Worm (Caenorhabditis elegans) whole organism, young adult: ENCODE results near the gene srw-13.

Source experiments
- B0035.1 ChIP-seq: sonication (generic microtip); optimal IDR thresholded peaks from 2 replicates; lab custom pipeline; 2016; ENCODE audit warnings: missing genetic modification characterization, mild to moderate bottlenecking, missing compliant biosample characterization, missing genotype, missing genetic modification reagents
- B0336.3 ChIP-seq: fragments of 200-800 bp; sonication (Bioruptor generic); IDR thresholded peaks from 2 replicates; pipeline ENCODE4 v1.3.6; 2022; ENCODE audit warnings: missing genetic modification characterization, missing compliant biosample characterization
- F10E7.11 ChIP-seq: sonication (generic microtip); optimal IDR thresholded peaks from 2 replicates; lab custom pipeline; 2017; ENCODE audit warnings: mild to moderate bottlenecking, missing genetic modification characterization, moderate library complexity, missing compliant biosample characterization
- F33H1.4 ChIP-seq: fragments of 200-800 bp; sonication (Bioruptor generic); IDR thresholded peaks from 2 replicates; pipeline ENCODE4 v1.3.6; 2022; ENCODE audit warnings: missing genetic modification reagents, missing genetic modification characterization, missing compliant biosample characterization
- F39B2.1 ChIP-seq: fragments of 200-800 bp; sonication (Bioruptor generic); IDR thresholded peaks from 2 replicates; pipeline ENCODE4 v1.3.6; 2022; ENCODE audit warnings: missing genetic modification reagents, missing genetic modification characterization, missing compliant biosample characterization
- F57C9.4 ChIP-seq: sonication (generic microtip); optimal IDR thresholded peaks from 2 replicates; lab custom pipeline; 2017; ENCODE audit warnings: mild to moderate bottlenecking, missing genetic modification characterization, missing compliant biosample characterization
- K12H6.12 ChIP-seq: fragments of 200-800 bp; sonication (Bioruptor generic); optimal IDR thresholded peaks from 2 replicates; lab custom pipeline; 2018; ENCODE audit warnings: mild to moderate bottlenecking, missing genetic modification characterization, missing compliant biosample characterization
- Y56A3A.18 ChIP-seq: fragments of 200-800 bp; sonication (Bioruptor generic); IDR thresholded peaks from 2 replicates; pipeline ENCODE4 v1.3.6; 2022; ENCODE audit warnings: missing genetic modification reagents, missing genetic modification characterization, missing compliant biosample characterization
- Y79H2A.3 ChIP-seq: fragments of 200-800 bp; sonication (Bioruptor generic); conservative IDR thresholded peaks from 2 replicates; pipeline ENCODE4 v1.3.6; 2022; ENCODE audit warnings: missing genetic modification reagents, missing genetic modification characterization, missing compliant biosample characterization
- Y95B8A.8 ChIP-seq: fragments of 200-800 bp; sonication (Bioruptor generic); IDR thresholded peaks from 2 replicates; pipeline ENCODE4 v1.3.6; 2022; ENCODE audit warnings: missing genetic modification reagents, missing genetic modification characterization, missing compliant biosample characterization
- ZK185.1 ChIP-seq: sonication (generic microtip); optimal IDR thresholded peaks from 2 replicates; lab custom pipeline; 2016; ENCODE audit warnings: mild to moderate bottlenecking, missing genetic modification characterization, missing compliant biosample characterization; ENCODE audit not compliant: poor library complexity, severe bottlenecking
- aptf-2 ChIP-seq: fragments of 200-800 bp; sonication (Bioruptor generic); conservative IDR thresholded peaks from 2 replicates; pipeline ENCODE4 v1.3.6; 2022; ENCODE audit warnings: missing genetic modification reagents, missing genetic modification characterization, missing compliant biosample characterization
- aptf-3 ChIP-seq: fragments of 200-800 bp; sonication (Bioruptor generic); IDR thresholded peaks from 2 replicates; pipeline ENCODE4 v1.3.6; 2022; ENCODE audit warnings: missing genetic modification characterization, missing compliant biosample characterization
- athp-1 ChIP-seq: sonication (generic microtip); optimal IDR thresholded peaks from 2 replicates; lab custom pipeline; 2017; ENCODE audit warnings: mild to moderate bottlenecking, missing genetic modification characterization, missing compliant biosample characterization
- attf-6 ChIP-seq: fragments of 200-800 bp; sonication (Bioruptor generic); IDR thresholded peaks from 2 replicates; pipeline ENCODE4 v1.3.6; 2022; ENCODE audit warnings: missing genetic modification reagents, missing genetic modification characterization, missing compliant biosample characterization
- bed-2 ChIP-seq: fragments of 200-800 bp; sonication (Bioruptor generic); IDR thresholded peaks from 2 replicates; pipeline ENCODE4 v1.3.6; 2022; ENCODE audit warnings: missing genetic modification reagents, missing genetic modification characterization, missing compliant biosample characterization
- cebp-2 ChIP-seq: fragments of 200-800 bp; sonication (Bioruptor generic); IDR thresholded peaks from 2 replicates; pipeline ENCODE4 v1.3.6; 2022; ENCODE audit warnings: missing genetic modification characterization, missing compliant biosample characterization
- chd-7 ChIP-seq: sonication (generic microtip); optimal IDR thresholded peaks from 2 replicates; lab custom pipeline; 2016; ENCODE audit warnings: mild to moderate bottlenecking, missing genetic modification characterization, moderate library complexity, missing compliant biosample characterization
- dpl-1 ChIP-seq: fragments of 150-350 bp; optimal IDR thresholded peaks from 2 replicates; lab custom pipeline; 2014; ENCODE audit warnings: missing biosample characterization, missing genetic modification reagents, missing genetic modification characterization
- efl-1 ChIP-seq: fragments of 150-350 bp; optimal IDR thresholded peaks from 2 replicates; lab custom pipeline; 2014; ENCODE audit warnings: missing biosample characterization, missing genetic modification reagents, missing genetic modification characterization
- egrh-3 ChIP-seq: fragments of 200-800 bp; sonication (Bioruptor generic); IDR thresholded peaks from 2 replicates; pipeline ENCODE4 v1.3.6; 2022; ENCODE audit warnings: missing genetic modification reagents, missing genetic modification characterization, missing compliant biosample characterization
- ekl-4 ChIP-seq: fragments of 200-800 bp; sonication (Bioruptor generic); IDR thresholded peaks from 2 replicates; pipeline ENCODE4 v1.3.6; 2022; ENCODE audit warnings: missing genetic modification reagents, missing genetic modification characterization, missing compliant biosample characterization
- fkh-3 ChIP-seq: sonication (generic microtip); optimal IDR thresholded peaks from 2 replicates; lab custom pipeline; 2016; ENCODE audit warnings: mild to moderate bottlenecking, missing genetic modification characterization, missing compliant biosample characterization
- him-1 ChIP-seq: sonication (generic microtip); optimal IDR thresholded peaks from 2 replicates; lab custom pipeline; 2016; ENCODE audit warnings: missing genotype, missing genetic modification reagents, missing genetic modification characterization, missing compliant biosample characterization
- hmg-20 ChIP-seq: fragments of 200-800 bp; sonication (Bioruptor generic); IDR thresholded peaks from 2 replicates; pipeline ENCODE4 v1.3.6; 2022; ENCODE audit warnings: missing genetic modification reagents, missing genetic modification characterization, missing compliant biosample characterization
- hsf-1 ChIP-seq: fragments of 200-800 bp; sonication (Bioruptor generic); IDR thresholded peaks from 2 replicates; pipeline ENCODE4 v1.3.6; 2022; ENCODE audit warnings: missing genetic modification reagents, missing genetic modification characterization, missing compliant biosample characterization
- lag-1 ChIP-seq: fragments of 200-800 bp; sonication (Bioruptor generic); IDR thresholded peaks from 2 replicates; pipeline ENCODE4 v1.3.6; 2022; ENCODE audit warnings: missing genetic modification reagents, missing genetic modification characterization, missing compliant biosample characterization
- let-526 ChIP-seq: fragments of 200-800 bp; sonication (Bioruptor generic); IDR thresholded peaks from 2 replicates; pipeline ENCODE4 v1.3.6; 2022; ENCODE audit warnings: missing genetic modification reagents, missing genetic modification characterization, missing compliant biosample characterization
- lin-40 ChIP-seq: sonication (generic microtip); optimal IDR thresholded peaks from 2 replicates; lab custom pipeline; 2016; ENCODE audit warnings: missing genetic modification characterization, mild to moderate bottlenecking, missing compliant biosample characterization, missing genotype, missing genetic modification reagents
- lin-54 ChIP-seq: fragments of 200-800 bp; sonication (Bioruptor generic); optimal IDR thresholded peaks from 2 replicates; lab custom pipeline; 2018; ENCODE audit warnings: mild to moderate bottlenecking, missing genetic modification characterization, missing compliant biosample characterization
- lsl-1 ChIP-seq: fragments of 200-800 bp; sonication (Bioruptor generic); optimal IDR thresholded peaks from 2 replicates; lab custom pipeline; 2018; ENCODE audit warnings: mild to moderate bottlenecking, missing genetic modification characterization, moderate library complexity, missing compliant biosample characterization
- madf-10 ChIP-seq: sonication (generic microtip); optimal IDR thresholded peaks from 2 replicates; lab custom pipeline; 2016; ENCODE audit warnings: mild to moderate bottlenecking, missing genetic modification characterization, missing compliant biosample characterization
- mel-28 ChIP-seq: sonication (generic microtip); optimal IDR thresholded peaks from 2 replicates; lab custom pipeline; 2016; ENCODE audit warnings: borderline replicate concordance, mild to moderate bottlenecking, missing genetic modification characterization, missing compliant biosample characterization
- mxl-1 ChIP-seq: sonication (generic microtip); optimal IDR thresholded peaks from 2 replicates; lab custom pipeline; 2016; ENCODE audit warnings: missing genetic modification characterization, missing compliant biosample characterization
- nfya-2 ChIP-seq: fragments of 200-800 bp; sonication (Bioruptor generic); IDR thresholded peaks from 2 replicates; pipeline ENCODE4 v1.3.6; 2022; ENCODE audit warnings: missing genetic modification reagents, missing genetic modification characterization, missing compliant biosample characterization
- rpc-1 ChIP-seq, 2 experiments: fragments of 150-350 bp in 1 of 2; sonication (generic microtip) in 1 of 2; optimal IDR thresholded peaks; 2 replicates each; lab custom pipeline; 2014 to 2018; ENCODE audit warnings: missing biosample characterization in 1 of 2, missing genetic modification characterization in 1 of 2, missing genetic modification reagents in 1 of 2, missing genotype in 1 of 2
- sdz-38 ChIP-seq: sonication (generic microtip); optimal IDR thresholded peaks from 2 replicates; lab custom pipeline; 2016; ENCODE audit warnings: missing genotype, missing genetic modification characterization, missing compliant biosample characterization
- sea-2 ChIP-seq: fragments of 200-800 bp; sonication (Bioruptor generic); IDR thresholded peaks from 2 replicates; pipeline ENCODE4 v1.3.6; 2022; ENCODE audit warnings: missing genetic modification characterization, missing compliant biosample characterization
- tbx-9 ChIP-seq: sonication (generic microtip); optimal IDR thresholded peaks from 2 replicates; lab custom pipeline; 2016; ENCODE audit warnings: borderline replicate concordance, missing genetic modification characterization, inconsistent platforms, missing compliant biosample characterization
- zfh-2 ChIP-seq: fragments of 200-800 bp; sonication (Bioruptor generic); conservative IDR thresholded peaks from 2 replicates; pipeline ENCODE4 v1.3.6; 2022; ENCODE audit warnings: missing genetic modification reagents, missing genetic modification characterization, missing compliant biosample characterization
- zim-3 ChIP-seq: sonication (generic microtip); optimal IDR thresholded peaks from 2 replicates; lab custom pipeline; 2017; ENCODE audit warnings: mild to moderate bottlenecking, missing genetic modification characterization, moderate library complexity, missing compliant biosample characterization
- ztf-18 ChIP-seq: sonication (generic microtip); optimal IDR thresholded peaks from 2 replicates; lab custom pipeline; 2016; ENCODE audit warnings: missing genotype, mild to moderate bottlenecking, missing genetic modification characterization, missing compliant biosample characterization
- ztf-22 ChIP-seq: fragments of 200-800 bp; sonication (Bioruptor generic); optimal IDR thresholded peaks from 2 replicates; lab custom pipeline; 2018; ENCODE audit warnings: mild to moderate bottlenecking, missing genetic modification characterization, moderate library complexity, missing compliant biosample characterization
- ztf-25 ChIP-seq: fragments of 200-800 bp; sonication (Bioruptor generic); IDR thresholded peaks from 2 replicates; pipeline ENCODE4 v1.3.6; 2022; ENCODE audit warnings: missing genetic modification reagents, missing genetic modification characterization, missing compliant biosample characterization
- ztf-28 ChIP-seq: fragments of 200-800 bp; sonication (Bioruptor generic); IDR thresholded peaks from 2 replicates; pipeline ENCODE4 v1.3.6; 2022; ENCODE audit warnings: missing genetic modification reagents, missing genetic modification characterization, missing compliant biosample characterization
- ztf-3 ChIP-seq: fragments of 200-800 bp; sonication (Bioruptor generic); optimal IDR thresholded peaks from 2 replicates; lab custom pipeline; 2018; ENCODE audit warnings: mild to moderate bottlenecking, missing genetic modification characterization, missing compliant biosample characterization

Gene srw-13

DNA sequence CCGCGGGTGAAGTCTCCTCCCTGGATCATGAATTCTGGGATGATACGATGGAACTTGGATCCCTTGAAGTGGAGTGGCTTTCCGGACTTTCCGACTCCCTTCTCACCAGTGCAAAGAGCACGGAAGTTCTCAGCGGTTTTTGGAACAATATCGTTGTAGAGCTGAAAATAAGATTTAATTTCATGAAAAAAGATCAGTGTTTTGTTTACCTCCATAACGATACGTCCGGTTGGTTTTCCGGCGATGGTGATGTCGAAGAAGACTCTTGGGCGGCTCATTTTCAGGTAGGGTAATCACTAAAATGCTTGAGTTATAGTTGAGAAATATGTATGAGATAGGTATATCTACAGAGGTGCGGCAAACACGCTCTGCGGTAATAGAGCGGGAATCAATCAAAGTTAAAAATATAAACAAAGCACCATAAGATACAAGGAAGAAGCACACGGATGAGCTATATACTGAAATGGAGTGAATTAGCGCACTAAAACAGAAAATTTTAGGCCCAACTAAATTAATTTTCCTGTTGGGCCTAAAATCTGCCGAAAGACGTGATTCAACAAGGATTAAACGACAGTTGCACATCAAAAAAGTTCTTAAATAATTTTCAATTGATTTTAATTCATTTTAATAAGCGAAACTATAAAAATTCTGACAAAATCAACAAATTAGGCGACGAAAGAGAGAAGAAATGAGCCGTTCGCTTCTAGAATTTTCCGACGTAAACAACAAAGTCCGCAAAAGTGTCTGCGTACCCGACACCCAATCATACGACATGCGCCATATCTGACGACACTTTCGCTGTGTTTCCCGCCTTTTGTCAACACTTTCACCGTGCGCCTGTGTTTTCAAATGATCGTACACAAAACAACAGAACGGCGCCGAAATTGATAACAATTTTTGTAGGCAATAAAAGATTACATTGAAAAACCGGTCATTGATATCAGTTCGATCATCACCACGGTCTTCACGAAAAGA lies 44.9 kb upstream of the srw-13 start, which contains the start of the genes cyn-7 and bath-36 (continued):
- TF ChIP-seq Y95B8A.8 (GFP tag; lab: Robert Waterston, UW) (0 out of 2 replicates have a peak, but pooled peaks have one; percentile 26), cebp-2 (no peak), tbx-9 (no peak), lag-1 (GFP tag; lab: Robert Waterston, UW) (no peak), aptf-3 (GFP tag; lab: Robert Waterston, UW) (no peak), dpl-1 (GFP tag; lab: Kevin White, UChicago) (peak; percentile 52), Y56A3A.18 (no peak), ekl-4 (GFP tag; lab: Robert Waterston, UW) (peak; percentile 52), aptf-2 (GFP tag; lab: Robert Waterston, UW) (no peak), sea-2 (no peak), B0336.3 (GFP tag; lab: Robert Waterston, UW) (peak; percentile 55; the same call in 1 of the 2 replicates), chd-7 (tag; lab: Kevin White, UChicago) (no peak), mxl-1 (tag; lab: Kevin White, UChicago) (no peak), bed-2 (no peak), F10E7.11 (no peak), lin-40 (tag; lab: Kevin White, UChicago) (peak; percentile 85), ZK185.1 (tag; lab: Kevin White, UChicago) (peak; percentile 72), ztf-3 (no peak), him-1 (tag; lab: Kevin White, UChicago) (no peak), mel-28 (tag; lab: Kevin White, UChicago) (no peak), attf-6 (GFP tag; lab: Robert Waterston, UW) (no peak), B0035.1 (tag; lab: Kevin White, UChicago) (no peak), athp-1 (no peak), lin-54 (GFP tag; lab: Kevin White, UChicago) (peak; percentile 83), fkh-3 (tag; lab: Kevin White, UChicago) (no peak), lsl-1 (GFP tag; lab: Kevin White, UChicago) (peak; percentile 49), nfya-2 (no peak), zim-3 (tag; lab: Kevin White, UChicago) (no peak), ztf-18 (tag; lab: Kevin White, UChicago) (no peak), ztf-25 (no peak), ztf-28 (no peak), hmg-20 (GFP tag; lab: Robert Waterston, UW) (no peak), zfh-2 (GFP tag; lab: Robert Waterston, UW) (no peak), hsf-1 (peak; percentile 99), F39B2.1 (GFP tag; lab: Robert Waterston, UW) (no peak), F57C9.4 (tag; lab: Kevin White, UChicago) (no peak), efl-1 (peak; percentile 73), F33H1.4 (GFP tag; lab: Robert Waterston, UW) (peak; percentile 56), K12H6.12 (tag; lab: Kevin White, UChicago) (peak; percentile 1), sdz-38 (tag; lab: Kevin White, UChicago) (no peak), Y79H2A.3 (GFP tag; lab: Robert Waterston, UW) (no peak), egrh-3 (no peak), madf-10 (peak; percentile 8), ztf-22 (GFP tag; lab: Kevin White, UChicago) (peak; percentile 9), let-526 (GFP tag; lab: Robert Waterston, UW) (no peak), rpc-1 (optimal IDR thresholded peaks at IDR 0.05; lab: Kevin White, UChicago) (peak; percentile 28), rpc-1 (tag; optimal IDR thresholded peaks at IDR 0.05; lab: Kevin White, UChicago) (no peak)
